Worm (Caenorhabditis elegans): ENCODE data around the gene nhx-6.

ce11 chrII:1692827-1693226, 22.2 kb downstream of the nhx-6 start, which contains the start of gene fbxc-21:
- no peak for TF ChIP-seq ceh-100 (GFP tag; IDR thresholded peaks at IDR 0.05)
- no peak for TF ChIP-seq snpc-4 (GFP tag; optimal IDR thresholded peaks at IDR 0.05)
- TF ChIP-seq snpc-4 (tag; optimal IDR thresholded peaks at IDR 0.05) = no peak
- TF ChIP-seq gei-17 (GFP tag; optimal IDR thresholded peaks at IDR 0.05) = no peak
- no peak for TF ChIP-seq rpc-1 (optimal IDR thresholded peaks at IDR 0.05)
- TF ChIP-seq rpc-1 (tag; optimal IDR thresholded peaks at IDR 0.05) = no peak
- TF ChIP-seq unc-62 (GFP tag; optimal IDR thresholded peaks at IDR 0.05) = no peak
- TF ChIP-seq snpc-3.4 (tag; optimal IDR thresholded peaks at IDR 0.05) = no peak
- TF ChIP-seq F23B12.7 (tag; optimal IDR thresholded peaks at IDR 0.05; ENCODE audit: insufficient read depth) = no peak
- TF ChIP-seq egrh-3 (GFP tag; IDR thresholded peaks at IDR 0.05) = no peak
- TF ChIP-seq hmg-20 (GFP tag; IDR thresholded peaks at IDR 0.05) = no peak
- no peak for TF ChIP-seq dpl-1 (GFP tag; optimal IDR thresholded peaks at IDR 0.05)
- TF ChIP-seq F39B2.1 (GFP tag; IDR thresholded peaks at IDR 0.05) = no peak
- no peak for TF ChIP-seq bed-1 (GFP tag; IDR thresholded peaks at IDR 0.05)
- no peak for TF ChIP-seq pha-4 (tag; optimal IDR thresholded peaks at IDR 0.05)
